ENCODE assay signal across 1 fruit fly cellular context in genomic region chrX:15475367-15475789, dm6.
TF ChIP-seq lines count a peak whose summit lies in the region.

Gene mh, minus strand, starts transcription at chrX:15475400.

TF ChIP-seq in whole organism, embryonic, 481 proteins besides CTCF, POLR2A, EP300 and RAD21 (continued from another document):
- TF ChIP-seq chinmo (GFP tag; IDR thresholded peaks at IDR 0.05; lab: Robert Waterston, UW; ENCODE audit: partially characterized antibody) (0 out of 4 replicates have a peak, but pooled peaks have one; percentile 62), CG3065 (GFP tag; optimal IDR thresholded peaks at IDR 0.05; lab: Kevin White, UChicago) (no peak), CG10959 (GFP tag; IDR thresholded peaks at IDR 0.05; lab: Robert Waterston, UW) (no peak), CG12391 (tag; optimal IDR thresholded peaks at IDR 0.05; lab: Kevin White, UChicago) (peak; percentile 38), YL-1 (GFP tag; optimal IDR thresholded peaks at IDR 0.05; lab: Kevin White, UChicago) (peak; percentile 4), CG2116 (GFP tag; optimal IDR thresholded peaks at IDR 0.05; lab: Kevin White, UChicago) (peak; percentile 45), trh (GFP tag; optimal IDR thresholded peaks at IDR 0.05; lab: Kevin White, UChicago) (no peak), CG13624 (GFP tag; optimal IDR thresholded peaks at IDR 0.05; lab: Kevin White, UChicago) (no peak), tna (GFP tag; IDR thresholded peaks at IDR 0.05; lab: Robert Waterston, UW; ENCODE audit: partially characterized antibody) (peak; percentile 42; the same call in 1 of the 2 replicates), Antp (GFP tag; optimal IDR thresholded peaks at IDR 0.05; lab: Kevin White, UChicago) (no peak), vfl (GFP tag; optimal IDR thresholded peaks at IDR 0.05; lab: Kevin White, UChicago) (no peak), stwl (tag; optimal IDR thresholded peaks at IDR 0.05; lab: Kevin White, UChicago) (peak; percentile 38), CG4707 (GFP tag; optimal IDR thresholded peaks at IDR 0.05; lab: Kevin White, UChicago) (no peak), CG15696 (tag; optimal IDR thresholded peaks at IDR 0.05; lab: Kevin White, UChicago) (no peak), ro (GFP tag; IDR thresholded peaks at IDR 0.05; lab: Robert Waterston, UW) (no peak), emc (GFP tag; optimal IDR thresholded peaks at IDR 0.05; lab: Kevin White, UChicago) (no peak), exex (tag; optimal IDR thresholded peaks at IDR 0.05; lab: Kevin White, UChicago) (no peak), pros (GFP tag; optimal IDR thresholded peaks at IDR 0.05; lab: Kevin White, UChicago) (no peak), CG7839 (tag; optimal IDR thresholded peaks at IDR 0.05; lab: Kevin White, UChicago) (no peak), tll (GFP tag; optimal IDR thresholded peaks at IDR 0.05; lab: Kevin White, UChicago) (no peak), bcd (GFP tag; optimal IDR thresholded peaks at IDR 0.05; lab: Kevin White, UChicago) (peak; percentile 28), ERR (GFP tag; optimal IDR thresholded peaks at IDR 0.05; lab: Kevin White, UChicago) (no peak), pum (GFP tag; optimal IDR thresholded peaks at IDR 0.05; lab: Kevin White, UChicago) (no peak), zen (tag; optimal IDR thresholded peaks at IDR 0.05; lab: Kevin White, UChicago) (no peak), Blimp-1 (GFP tag; optimal IDR thresholded peaks at IDR 0.05; lab: Kevin White, UChicago) (no peak), gt (GFP tag; IDR thresholded peaks at IDR 0.05; lab: Robert Waterston, UW) (no peak), Drgx (GFP tag; IDR thresholded peaks at IDR 0.05; lab: Robert Waterston, UW) (no peak), CG7745 (tag; optimal IDR thresholded peaks at IDR 0.05; lab: Kevin White, UChicago) (no peak), dmrt99B (tag; optimal IDR thresholded peaks at IDR 0.05; lab: Kevin White, UChicago) (no peak), CG7271 (tag; optimal IDR thresholded peaks at IDR 0.05; lab: Kevin White, UChicago) (no peak), kay (GFP tag; optimal IDR thresholded peaks at IDR 0.05; lab: Kevin White, UChicago) (no peak), CG9609 (GFP tag; optimal IDR thresholded peaks at IDR 0.05; lab: Kevin White, UChicago) (no peak), CG1024 (GFP tag; IDR thresholded peaks at IDR 0.05; lab: Robert Waterston, UW) (no peak), Hr78 (GFP tag; optimal IDR thresholded peaks at IDR 0.05; lab: Kevin White, UChicago) (no peak), Dip2 (GFP tag; IDR thresholded peaks at IDR 0.05; lab: Robert Waterston, UW) (no peak), lmd (GFP tag; IDR thresholded peaks at IDR 0.05; lab: Robert Waterston, UW) (peak; percentile 47; the same call in 1 of the 2 replicates), HLHmδ (GFP tag; optimal IDR thresholded peaks at IDR 0.05; lab: Kevin White, UChicago) (no peak), CG4730 (GFP tag; IDR thresholded peaks at IDR 0.05; lab: Robert Waterston, UW) (no peak), MTF-1 (GFP tag; optimal IDR thresholded peaks at IDR 0.05; lab: Kevin White, UChicago; ENCODE audit: borderline replicate concordance) (no peak), CG7963 (GFP tag; IDR thresholded peaks at IDR 0.05; lab: Robert Waterston, UW; ENCODE audit: partially characterized antibody) (0 out of 3 replicates have a peak, but pooled peaks have one; percentile 50), fd3F (GFP tag; optimal IDR thresholded peaks at IDR 0.05; lab: Kevin White, UChicago) (peak; percentile 32), CHES-1-like (GFP tag; optimal IDR thresholded peaks at IDR 0.05; lab: Kevin White, UChicago) (no peak), tap (tag; optimal IDR thresholded peaks at IDR 0.05; lab: Kevin White, UChicago) (no peak), dimm (GFP tag; IDR thresholded peaks at IDR 0.05; lab: Robert Waterston, UW) (no peak), Max (GFP tag; optimal IDR thresholded peaks at IDR 0.05; lab: Kevin White, UChicago) (peak; percentile 34), CG6683 (GFP tag; optimal IDR thresholded peaks at IDR 0.05; lab: Kevin White, UChicago) (no peak), Ravus (GFP tag; IDR thresholded peaks at IDR 0.05; lab: Robert Waterston, UW) (no peak), dmrt11E (tag; optimal IDR thresholded peaks at IDR 0.05; lab: Kevin White, UChicago) (no peak), BtbVII (GFP tag; optimal IDR thresholded peaks at IDR 0.05; lab: Kevin White, UChicago) (no peak)
